Worm (Caenorhabditis elegans): ENCODE results near the gene ugt-14.

DNA sequence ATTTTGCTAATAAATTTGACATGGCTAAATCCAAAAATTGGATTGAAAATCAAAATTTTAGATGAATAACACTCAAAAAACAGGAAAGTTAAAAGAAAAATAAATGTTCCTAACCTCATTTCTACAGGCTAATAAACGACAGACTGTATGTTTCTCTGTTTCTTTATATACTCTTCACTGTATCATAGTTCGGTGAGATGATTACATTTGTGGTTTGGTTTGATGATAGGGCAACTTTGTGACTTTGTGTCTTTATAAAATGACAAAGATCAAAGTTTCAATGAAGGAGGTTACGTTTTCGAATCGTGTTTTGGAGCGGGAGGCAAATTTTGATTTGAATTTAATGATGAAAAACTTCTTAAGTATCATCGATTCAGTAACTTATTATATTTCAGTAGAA lies 16.6 kb upstream of the ugt-14 start, which contains the start of gene ugt-12:
- TF ChIP-seq R02D3.7 (tag; optimal IDR thresholded peaks at IDR 0.05) (no peak), lsy-2 (tag; optimal IDR thresholded peaks at IDR 0.05) (no peak), elt-3 (tag; optimal IDR thresholded peaks at IDR 0.05) (no peak), snpc-4 (tag; optimal IDR thresholded peaks at IDR 0.05) (no peak), blmp-1 (tag; optimal IDR thresholded peaks at IDR 0.05; ENCODE audit: insufficient read depth) (no peak)

All from whole organism, L2 larva.